Worm (Caenorhabditis elegans) whole organism, L2 larva: ENCODE results near the gene C06C6.8.

Experiments
- F13H6.1 ChIP-seq: sonication (generic microtip); optimal IDR thresholded peaks from 2 replicates; lab custom pipeline; 2016; ENCODE audit warnings: missing genetic modification characterization, missing compliant biosample characterization
- elt-1 ChIP-seq: fragments of 150-350 bp; optimal IDR thresholded peaks from 2 replicates; lab custom pipeline; 2014; ENCODE audit warnings: missing biosample characterization, missing genetic modification characterization
- elt-3 ChIP-seq: sonication (generic microtip); optimal IDR thresholded peaks from 2 replicates; lab custom pipeline; 2017; ENCODE audit warnings: missing biosample characterization, missing genetic modification characterization
- lin-13 ChIP-seq: fragments of 150-350 bp; optimal IDR thresholded peaks from 2 replicates; lab custom pipeline; 2014; ENCODE audit warnings: missing biosample characterization, missing genetic modification reagents, missing genetic modification characterization
- mdl-1 ChIP-seq, 2 experiments: fragments of 150-350 bp in 1 of 2; sonication (generic microtip) in 1 of 2; optimal IDR thresholded peaks; 2 replicates each; lab custom pipeline; 2017; ENCODE audit warnings: missing biosample characterization in 2 of 2, missing genetic modification characterization in 2 of 2
- snpc-4 ChIP-seq: fragments of 150-350 bp; optimal IDR thresholded peaks from 2 replicates; lab custom pipeline; 2014; ENCODE audit warnings: missing biosample characterization, missing genetic modification characterization
- zag-1 ChIP-seq: fragments of 150-350 bp; optimal IDR thresholded peaks from 2 replicates; lab custom pipeline; 2014; ENCODE audit warnings: missing biosample characterization, missing genetic modification characterization

ce11 chrV:16023559-16023958 is 26.6 kb downstream of the C06C6.8 start:
- TF ChIP-seq F13H6.1 (tag; lab: Kevin White, UChicago) = no peak
- no peak for TF ChIP-seq snpc-4
- no peak for TF ChIP-seq lin-13 (GFP tag; lab: Kevin White, UChicago)
- no peak for TF ChIP-seq mdl-1 (tag; optimal IDR thresholded peaks at IDR 0.05; lab: Kevin White, UChicago)
- TF ChIP-seq elt-3 = no peak
- TF ChIP-seq zag-1 = no peak
- TF ChIP-seq elt-1 (tag; lab: Kevin White, UChicago) = no peak
